Worm (Caenorhabditis elegans) whole organism, late embryonic: ENCODE measurements around the gene C06G1.1.

ENCODE experiments used
- C08G9.2 ChIP-seq: sonication (generic microtip); optimal IDR thresholded peaks from 2 replicates; lab custom pipeline; 2016; ENCODE audit warnings: mild to moderate bottlenecking, missing genetic modification characterization, moderate library complexity, missing compliant biosample characterization
- C38D4.7 ChIP-seq: fragments of 200-800 bp; sonication (Bioruptor generic); optimal IDR thresholded peaks from 2 replicates; lab custom pipeline; 2018; ENCODE audit warnings: mild to moderate bottlenecking, missing genetic modification characterization, moderate library complexity, missing compliant biosample characterization
- K02D7.2 ChIP-seq: sonication (generic microtip); optimal IDR thresholded peaks from 2 replicates; lab custom pipeline; 2017; ENCODE audit warnings: mild to moderate bottlenecking, missing genetic modification characterization, missing compliant biosample characterization
- K09A11.1 ChIP-seq: sonication (generic microtip); optimal IDR thresholded peaks from 2 replicates; lab custom pipeline; 2017; ENCODE audit warnings: antibody characterized with exemption, mild to moderate bottlenecking, missing genetic modification characterization, missing compliant biosample characterization; ENCODE audit not compliant: insufficient read depth
- T23F11.4 ChIP-seq: fragments of 200-800 bp; sonication (Bioruptor generic); optimal IDR thresholded peaks from 2 replicates; lab custom pipeline; 2018; ENCODE audit warnings: mild to moderate bottlenecking, missing genetic modification characterization, missing compliant biosample characterization
- ahr-1 ChIP-seq: sonication (generic microtip); optimal IDR thresholded peaks from 2 replicates; lab custom pipeline; 2016; ENCODE audit warnings: missing genetic modification characterization, missing compliant biosample characterization
- ama-1 ChIP-seq: fragments of 150-350 bp; optimal IDR thresholded peaks from 2 replicates; lab custom pipeline; 2014
- ceh-14 ChIP-seq: sonication (generic microtip); optimal IDR thresholded peaks from 2 replicates; lab custom pipeline; 2016; ENCODE audit warnings: missing genotype, missing genetic modification characterization, missing compliant biosample characterization
- ceh-2 ChIP-seq: sonication (generic microtip); optimal IDR thresholded peaks from 2 replicates; lab custom pipeline; 2016; ENCODE audit warnings: missing genotype, missing genetic modification characterization, missing compliant biosample characterization
- ceh-24 ChIP-seq: sonication (generic microtip); optimal IDR thresholded peaks from 2 replicates; lab custom pipeline; 2016; ENCODE audit warnings: mild to moderate bottlenecking, missing genetic modification characterization, missing compliant biosample characterization
- ceh-30 ChIP-seq: fragments of 150-350 bp; optimal IDR thresholded peaks from 2 replicates; lab custom pipeline; 2014; ENCODE audit warnings: missing biosample characterization, missing genetic modification characterization
- ceh-31 ChIP-seq: sonication (generic microtip); optimal IDR thresholded peaks from 2 replicates; lab custom pipeline; 2016; ENCODE audit warnings: missing genetic modification characterization, missing compliant biosample characterization
- ceh-34 ChIP-seq: sonication (generic microtip); optimal IDR thresholded peaks from 2 replicates; lab custom pipeline; 2016; ENCODE audit warnings: mild to moderate bottlenecking, missing genetic modification characterization, missing compliant biosample characterization
- ceh-45 ChIP-seq: fragments of 200-800 bp; sonication (Bioruptor generic); IDR thresholded peaks from 2 replicates; pipeline ENCODE4 v1.3.6; 2022; ENCODE audit warnings: missing genetic modification reagents, missing genetic modification characterization, missing compliant biosample characterization
- ceh-48 ChIP-seq: sonication (generic microtip); optimal IDR thresholded peaks from 2 replicates; lab custom pipeline; 2016; ENCODE audit warnings: missing genetic modification characterization, inconsistent platforms, missing compliant biosample characterization
- ceh-9 ChIP-seq: sonication (generic microtip); optimal IDR thresholded peaks from 2 replicates; lab custom pipeline; 2016; ENCODE audit warnings: mild to moderate bottlenecking, missing genetic modification characterization, inconsistent platforms, missing compliant biosample characterization
- che-1 ChIP-seq: sonication (generic microtip); optimal IDR thresholded peaks from 2 replicates; lab custom pipeline; 2016; ENCODE audit warnings: mild to moderate bottlenecking, missing genetic modification characterization, missing compliant biosample characterization
- dmd-4 ChIP-seq: sonication (generic microtip); optimal IDR thresholded peaks from 2 replicates; lab custom pipeline; 2016; ENCODE audit warnings: borderline replicate concordance, missing genetic modification characterization, missing compliant biosample characterization
- dve-1 ChIP-seq: sonication (generic microtip); optimal IDR thresholded peaks from 2 replicates; lab custom pipeline; 2017; ENCODE audit warnings: antibody characterized with exemption, mild to moderate bottlenecking, missing genetic modification characterization, missing compliant biosample characterization
- elt-2 ChIP-seq: sonication (generic microtip); optimal IDR thresholded peaks from 2 replicates; lab custom pipeline; 2016; ENCODE audit warnings: missing genetic modification reagents, missing genetic modification characterization, missing compliant biosample characterization
- elt-4 ChIP-seq: sonication (generic microtip); optimal IDR thresholded peaks from 2 replicates; lab custom pipeline; 2016; ENCODE audit warnings: missing genetic modification characterization, missing compliant biosample characterization
- fax-1 ChIP-seq: sonication (generic microtip); optimal IDR thresholded peaks from 2 replicates; lab custom pipeline; 2016; ENCODE audit warnings: missing genotype, missing genetic modification characterization, missing compliant biosample characterization
- fkh-6 ChIP-seq: sonication (generic microtip); optimal IDR thresholded peaks from 2 replicates; lab custom pipeline; 2016; ENCODE audit warnings: missing genetic modification characterization, missing compliant biosample characterization
- hlh-13 ChIP-seq: fragments of 200-800 bp; sonication (Bioruptor generic); optimal IDR thresholded peaks from 2 replicates; lab custom pipeline; 2018; ENCODE audit warnings: mild to moderate bottlenecking, missing genetic modification characterization, missing compliant biosample characterization
- hlh-30 ChIP-seq: sonication (generic microtip); optimal IDR thresholded peaks from 2 replicates; lab custom pipeline; 2017; ENCODE audit warnings: antibody characterized with exemption, missing genetic modification characterization, missing compliant biosample characterization; ENCODE audit not compliant: insufficient read depth
- hlh-6 ChIP-seq: sonication (generic microtip); optimal IDR thresholded peaks from 2 replicates; lab custom pipeline; 2016; ENCODE audit warnings: missing genotype, missing genetic modification characterization, missing compliant biosample characterization
- hlh-8 ChIP-seq: sonication (generic microtip); optimal IDR thresholded peaks from 2 replicates; lab custom pipeline; 2016; ENCODE audit warnings: missing genotype, missing genetic modification characterization, missing compliant biosample characterization
- lim-6 ChIP-seq: sonication (generic microtip); optimal IDR thresholded peaks from 2 replicates; lab custom pipeline; 2016; ENCODE audit warnings: missing genetic modification characterization, missing compliant biosample characterization
- lin-11 ChIP-seq: fragments of 200-800 bp; sonication (Bioruptor generic); optimal IDR thresholded peaks from 2 replicates; lab custom pipeline; 2018; ENCODE audit warnings: mild to moderate bottlenecking, missing genetic modification characterization, missing compliant biosample characterization
- madf-2 ChIP-seq: sonication (generic microtip); optimal IDR thresholded peaks from 2 replicates; lab custom pipeline; 2017; ENCODE audit warnings: missing genetic modification characterization, missing compliant biosample characterization
- mec-3 ChIP-seq: sonication (generic microtip); optimal IDR thresholded peaks from 2 replicates; lab custom pipeline; 2016; ENCODE audit warnings: borderline replicate concordance, missing genetic modification characterization, missing compliant biosample characterization
- nfya-1 ChIP-seq: sonication (generic microtip); optimal IDR thresholded peaks from 2 replicates; lab custom pipeline; 2017; ENCODE audit warnings: missing genetic modification characterization, mild to moderate bottlenecking, missing compliant biosample characterization, antibody characterized with exemption, moderate library complexity
- nhr-11 ChIP-seq: fragments of 150-350 bp; optimal IDR thresholded peaks from 2 replicates; lab custom pipeline; 2014; ENCODE audit warnings: missing biosample characterization, missing genetic modification characterization
- npax-4 ChIP-seq: sonication (generic microtip); optimal IDR thresholded peaks from 2 replicates; lab custom pipeline; 2016; ENCODE audit warnings: missing genetic modification characterization, missing compliant biosample characterization
- pat-9 ChIP-seq: fragments of 200-800 bp; sonication (Bioruptor generic); optimal IDR thresholded peaks from 2 replicates; lab custom pipeline; 2018; ENCODE audit warnings: mild to moderate bottlenecking, missing genetic modification characterization, moderate library complexity, missing compliant biosample characterization
- pax-1 ChIP-seq: fragments of 150-350 bp; optimal IDR thresholded peaks from 2 replicates; lab custom pipeline; 2014; ENCODE audit warnings: missing biosample characterization, missing genetic modification characterization
- pha-4 ChIP-seq: fragments of 150-350 bp; optimal IDR thresholded peaks from 2 replicates; lab custom pipeline; 2018; ENCODE audit warnings: missing biosample characterization, missing genetic modification reagents, missing genetic modification characterization
- pros-1 ChIP-seq: fragments of 150-350 bp; optimal IDR thresholded peaks from 2 replicates; lab custom pipeline; 2014; ENCODE audit warnings: missing biosample characterization, missing genetic modification reagents, missing genetic modification characterization
- ref-2 ChIP-seq: sonication (generic microtip); optimal IDR thresholded peaks from 2 replicates; lab custom pipeline; 2016; ENCODE audit warnings: missing genetic modification characterization, missing compliant biosample characterization
- rnt-1 ChIP-seq: sonication (generic microtip); optimal IDR thresholded peaks from 2 replicates; lab custom pipeline; 2016; ENCODE audit warnings: missing genetic modification characterization, missing compliant biosample characterization
- sdc-2 ChIP-seq: sonication (generic microtip); optimal IDR thresholded peaks from 2 replicates; lab custom pipeline; 2016; ENCODE audit warnings: missing genotype, missing genetic modification characterization, missing compliant biosample characterization
- sox-2 ChIP-seq: fragments of 200-800 bp; sonication (Bioruptor generic); IDR thresholded peaks from 2 replicates; pipeline ENCODE4 v1.3.6; 2022; ENCODE audit warnings: missing genetic modification reagents, missing genetic modification characterization, missing compliant biosample characterization
- sox-4 ChIP-seq: sonication (generic microtip); optimal IDR thresholded peaks from 2 replicates; lab custom pipeline; 2017; ENCODE audit warnings: mild to moderate bottlenecking, missing genetic modification characterization, inconsistent platforms, missing compliant biosample characterization
- syd-9 ChIP-seq: sonication (generic microtip); optimal IDR thresholded peaks from 2 replicates; lab custom pipeline; 2016; ENCODE audit warnings: mild to moderate bottlenecking, missing genetic modification characterization, moderate library complexity, missing compliant biosample characterization
- tbx-2 ChIP-seq: sonication (generic microtip); optimal IDR thresholded peaks from 2 replicates; lab custom pipeline; 2016; ENCODE audit warnings: missing genetic modification characterization, missing compliant biosample characterization
- tbx-7 ChIP-seq: sonication (generic microtip); optimal IDR thresholded peaks from 2 replicates; lab custom pipeline; 2016; ENCODE audit warnings: missing genotype, missing genetic modification characterization, missing compliant biosample characterization
- unc-42 ChIP-seq: sonication (generic microtip); optimal IDR thresholded peaks from 2 replicates; lab custom pipeline; 2016; ENCODE audit warnings: missing genotype, missing genetic modification characterization, missing compliant biosample characterization
- zip-5 ChIP-seq: sonication (generic microtip); optimal IDR thresholded peaks from 2 replicates; lab custom pipeline; 2016; ENCODE audit warnings: missing genetic modification characterization, missing compliant biosample characterization

The C06G1.1 gene

DNA sequence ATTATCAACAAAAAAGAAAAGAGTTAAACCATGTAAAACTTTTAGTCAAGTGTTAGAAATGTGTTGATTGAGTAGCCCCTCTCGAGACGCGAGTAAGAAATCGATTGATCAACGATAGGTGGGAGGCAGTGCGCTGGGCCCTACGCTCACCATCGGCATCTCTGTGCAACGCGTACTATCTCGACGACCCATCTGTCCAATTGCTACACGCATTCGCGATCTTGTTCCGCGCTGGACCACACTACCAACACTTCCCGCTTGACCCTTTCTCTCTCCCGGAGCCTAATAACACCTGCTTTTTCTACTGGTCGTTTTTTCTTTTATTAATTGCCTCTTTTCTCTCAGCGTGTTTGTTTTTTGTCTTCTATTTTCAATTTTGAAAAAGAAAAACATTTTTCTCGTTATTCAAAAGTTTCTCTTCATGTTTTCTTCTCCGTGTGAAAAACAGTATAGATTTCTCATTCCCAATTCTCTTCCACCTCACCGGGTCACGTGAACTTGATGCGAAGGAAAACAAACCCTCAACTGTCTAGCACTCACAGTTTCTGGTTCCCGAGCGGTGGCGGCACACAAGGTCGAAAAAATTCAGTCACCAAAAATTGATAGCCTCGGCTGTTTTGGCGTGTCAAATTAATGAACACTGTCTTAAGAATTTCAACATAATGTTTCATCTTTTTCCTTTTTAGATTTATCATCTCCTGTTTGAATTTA lies 21.7 kb upstream of the C06G1.1 start:
- peak; percentile 61 for TF ChIP-seq tbx-2 (tag; lab: Kevin White, UChicago)
- TF ChIP-seq pha-4 (tag; lab: Kevin White, UChicago): no peak
- TF ChIP-seq nfya-1 (tag; lab: Kevin White, UChicago): peak; percentile 56
- no peak for TF ChIP-seq ceh-2 (tag; lab: Kevin White, UChicago)
- peak; percentile 34 for TF ChIP-seq sdc-2
- no peak for TF ChIP-seq C08G9.2 (tag; lab: Kevin White, UChicago)
- no peak for TF ChIP-seq fax-1
- no peak for TF ChIP-seq K02D7.2 (tag; lab: Kevin White, UChicago)
- peak; percentile 20 for TF ChIP-seq ceh-34
- TF ChIP-seq hlh-8: peak; percentile 25
- TF ChIP-seq rnt-1: peak; percentile 48
- TF ChIP-seq ceh-14 (tag; lab: Kevin White, UChicago): no peak
- peak; percentile 45 for TF ChIP-seq ceh-31 (tag; lab: Kevin White, UChicago)
- TF ChIP-seq unc-42 (tag; lab: Kevin White, UChicago): no peak
- no peak for TF ChIP-seq ama-1
- TF ChIP-seq pat-9 (tag; lab: Kevin White, UChicago): no peak
- TF ChIP-seq syd-9: peak; percentile 30

DNA sequence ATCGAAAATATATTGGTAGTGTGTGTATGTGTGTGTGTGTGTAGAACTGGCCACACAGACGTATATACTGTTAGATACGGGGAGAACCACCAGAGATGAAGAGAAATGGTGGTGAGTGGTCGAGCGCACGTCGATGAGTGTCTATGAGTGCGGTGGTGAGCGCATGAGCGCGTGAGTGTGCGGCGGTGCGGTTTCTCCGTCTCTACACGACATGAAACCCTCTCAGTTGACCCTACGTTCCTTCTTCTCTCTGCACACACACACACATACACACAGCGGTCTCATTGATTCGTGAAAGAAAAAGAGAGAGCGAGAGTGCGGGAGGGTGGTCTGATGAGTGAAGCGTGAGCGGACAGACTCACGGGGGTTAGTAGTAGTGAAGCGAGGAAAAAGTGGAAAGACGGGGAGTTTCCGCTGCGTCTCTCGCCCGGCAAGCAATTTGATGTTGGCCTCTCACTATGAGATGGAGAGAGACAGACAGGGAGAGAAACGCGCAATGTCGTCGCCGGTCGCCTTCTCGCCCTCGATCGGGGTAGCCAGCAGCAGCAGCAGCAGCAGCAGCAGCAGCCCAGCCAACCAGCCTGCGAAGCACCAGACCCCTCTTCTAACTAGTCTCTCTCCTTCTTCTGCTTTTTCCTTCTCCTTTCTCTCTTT lies 20.7 kb upstream of the C06G1.1 start:
- TF ChIP-seq lin-11 (tag; lab: Kevin White, UChicago) (no peak), pros-1 (tag; lab: Kevin White, UChicago) (peak; percentile 89), ref-2 (tag; lab: Kevin White, UChicago) (peak; percentile 98), hlh-30 (tag; lab: Kevin White, UChicago) (peak; percentile 95), ceh-9 (tag; lab: Kevin White, UChicago) (no peak), T23F11.4 (peak; percentile 81), che-1 (peak; percentile 23), ceh-30 (tag; lab: Kevin White, UChicago) (peak; percentile 84), lim-6 (tag; lab: Kevin White, UChicago) (no peak), ahr-1 (tag; lab: Kevin White, UChicago) (no peak), zip-5 (no peak), dve-1 (tag; lab: Kevin White, UChicago) (peak; percentile 86), hlh-6 (tag; lab: Kevin White, UChicago) (peak; percentile 77), tbx-7 (peak; percentile 30), dmd-4 (tag; lab: Kevin White, UChicago) (peak; percentile 81), syd-9 (peak; percentile 80), nhr-11 (tag; lab: Kevin White, UChicago) (no peak), fkh-6 (tag; lab: Kevin White, UChicago) (peak; percentile 58), nfya-1 (tag; lab: Kevin White, UChicago) (peak; percentile 100), K09A11.1 (tag; lab: Kevin White, UChicago) (no peak), ceh-24 (tag; lab: Kevin White, UChicago) (no peak), ceh-48 (tag; lab: Kevin White, UChicago) (peak; percentile 86), tbx-2 (tag; lab: Kevin White, UChicago) (peak; percentile 93), pax-1 (tag; lab: Kevin White, UChicago) (peak; percentile 11), sox-2 (no peak; the same call in 1 of the 2 replicates), hlh-13 (GFP tag; lab: Kevin White, UChicago) (no peak), pat-9 (tag; lab: Kevin White, UChicago) (peak; percentile 35), elt-4 (tag; lab: Kevin White, UChicago) (no peak), sox-4 (tag; lab: Kevin White, UChicago) (peak; percentile 24), ceh-45 (GFP tag; lab: Robert Waterston, UW) (no peak), madf-2 (tag; lab: Kevin White, UChicago) (peak; percentile 78), C08G9.2 (tag; lab: Kevin White, UChicago) (peak; percentile 62), C38D4.7 (GFP tag; lab: Kevin White, UChicago) (peak; percentile 27), elt-2 (tag; lab: Kevin White, UChicago) (peak; percentile 73), rnt-1 (peak; percentile 100), mec-3 (no peak), K02D7.2 (tag; lab: Kevin White, UChicago) (no peak), npax-4 (tag; lab: Kevin White, UChicago) (no peak), ceh-14 (tag; lab: Kevin White, UChicago) (peak; percentile 80), pha-4 (tag; lab: Kevin White, UChicago) (no peak), unc-42 (tag; lab: Kevin White, UChicago) (peak; percentile 88)
